Worm (Caenorhabditis elegans) whole organism, L4 larva: ENCODE measurements around the gene sng-1.

Source experiments
- D1046.2 ChIP-seq: fragments of 200-800 bp; sonication (Bioruptor generic); IDR thresholded peaks from 2 replicates; pipeline ENCODE4 v1.3.6; 2022; ENCODE audit warnings: missing genetic modification characterization, missing compliant biosample characterization
- F10B5.3 ChIP-seq: sonication (generic microtip); optimal IDR thresholded peaks from 2 replicates; lab custom pipeline; 2016; ENCODE audit warnings: mild to moderate bottlenecking, missing genetic modification characterization, missing compliant biosample characterization
- F26F4.8 ChIP-seq: fragments of 200-800 bp; sonication (Bioruptor generic); conservative IDR thresholded peaks from 2 replicates; pipeline ENCODE4 v1.3.6; 2022; ENCODE audit warnings: missing genetic modification characterization, missing compliant biosample characterization
- F49E8.2 ChIP-seq: sonication (generic microtip); optimal IDR thresholded peaks from 2 replicates; lab custom pipeline; 2016; ENCODE audit warnings: missing compliant biosample characterization, mild to moderate bottlenecking, missing genetic modification characterization, borderline replicate concordance
- T20F7.1 ChIP-seq: fragments of 200-800 bp; sonication (Bioruptor generic); optimal IDR thresholded peaks from 2 replicates; lab custom pipeline; 2018; ENCODE audit warnings: mild to moderate bottlenecking, missing genetic modification characterization, missing compliant biosample characterization
- Y48G9A.11 ChIP-seq: fragments of 200-800 bp; sonication (Bioruptor generic); IDR thresholded peaks from 2 replicates; pipeline ENCODE4 v1.3.6; 2022; ENCODE audit warnings: missing genetic modification reagents, missing genetic modification characterization, missing compliant biosample characterization
- ZK546.5 ChIP-seq, 2 experiments: sonication (generic microtip); optimal IDR thresholded peaks; 2 replicates each; lab custom pipeline; 2017; ENCODE audit warnings: missing biosample characterization in 2 of 2, missing genetic modification characterization in 2 of 2
- arid-1 ChIP-seq: fragments of 200-800 bp; sonication (Bioruptor generic); conservative IDR thresholded peaks from 2 replicates; pipeline ENCODE4 v1.3.6; 2022; ENCODE audit warnings: missing genetic modification reagents, missing genetic modification characterization, missing compliant biosample characterization
- attf-4 ChIP-seq: sonication (generic microtip); optimal IDR thresholded peaks from 3 replicates; lab custom pipeline; 2017; ENCODE audit warnings: missing biosample characterization, missing genetic modification characterization
- ceh-20 ChIP-seq: fragments of 200-800 bp; sonication (Bioruptor generic); IDR thresholded peaks from 2 replicates; pipeline ENCODE4 v1.3.6; 2022; ENCODE audit warnings: missing genetic modification reagents, missing genetic modification characterization, missing compliant biosample characterization
- ceh-28 ChIP-seq: fragments of 150-350 bp; optimal IDR thresholded peaks from 2 replicates; lab custom pipeline; 2014; ENCODE audit warnings: missing biosample characterization, missing genetic modification reagents, missing genetic modification characterization
- ceh-44 ChIP-seq: fragments of 200-800 bp; sonication (Bioruptor generic); IDR thresholded peaks from 2 replicates; pipeline ENCODE4 v1.3.6; 2022; ENCODE audit warnings: missing genetic modification reagents, missing genetic modification characterization, missing compliant biosample characterization
- ctbp-1 ChIP-seq: fragments of 200-800 bp; sonication (Bioruptor generic); IDR thresholded peaks from 2 replicates; pipeline ENCODE4 v1.3.6; 2022; ENCODE audit warnings: missing genetic modification reagents, missing genetic modification characterization, missing compliant biosample characterization
- daf-16 ChIP-seq, 3 experiments: sonication (generic microtip); optimal IDR thresholded peaks; 2 replicates each; lab custom pipeline; 2016 to 2017; ENCODE audit warnings: missing genetic modification characterization in 3 of 3, missing genetic modification reagents in 3 of 3, mild to moderate bottlenecking in 2 of 3, missing compliant biosample characterization in 2 of 3, missing biosample characterization in 1 of 3, moderate library complexity in 1 of 3
- dmd-6 ChIP-seq: fragments of 200-800 bp; sonication (Bioruptor generic); IDR thresholded peaks from 2 replicates; pipeline ENCODE4 v1.3.6; 2022; ENCODE audit warnings: missing genetic modification reagents, missing genetic modification characterization, missing compliant biosample characterization
- dmd-9 ChIP-seq: fragments of 200-800 bp; sonication (Bioruptor generic); IDR thresholded peaks from 2 replicates; pipeline ENCODE4 v1.3.6; 2022; ENCODE audit warnings: missing genetic modification reagents, missing genetic modification characterization, missing compliant biosample characterization
- egl-27 ChIP-seq: sonication (generic microtip); optimal IDR thresholded peaks from 3 replicates; lab custom pipeline; 2017; ENCODE audit warnings: missing biosample characterization, missing genetic modification reagents, missing genetic modification characterization
- egl-43 ChIP-seq: fragments of 200-800 bp; sonication (Bioruptor generic); IDR thresholded peaks from 2 replicates; pipeline ENCODE4 v1.3.6; 2022; ENCODE audit warnings: missing genetic modification reagents, missing genetic modification characterization, missing compliant biosample characterization
- fkh-10 ChIP-seq: fragments of 150-350 bp; optimal IDR thresholded peaks from 2 replicates; lab custom pipeline; 2014; ENCODE audit warnings: missing biosample characterization, missing genetic modification reagents, missing genetic modification characterization
- fos-1 ChIP-seq: fragments of 150-350 bp; optimal IDR thresholded peaks from 2 replicates; lab custom pipeline; 2014; ENCODE audit warnings: missing biosample characterization, missing genetic modification characterization
- hlh-11 ChIP-seq: fragments of 200-800 bp; sonication (Bioruptor generic); optimal IDR thresholded peaks from 2 replicates; lab custom pipeline; 2018; ENCODE audit warnings: mild to moderate bottlenecking, missing genetic modification characterization, missing compliant biosample characterization
- jun-1 ChIP-seq: fragments of 150-350 bp; optimal IDR thresholded peaks from 2 replicates; lab custom pipeline; 2014; ENCODE audit warnings: missing biosample characterization, missing genetic modification reagents, missing genetic modification characterization
- lin-29 ChIP-seq: fragments of 200-800 bp; sonication (Bioruptor generic); IDR thresholded peaks from 2 replicates; pipeline ENCODE4 v1.3.6; 2022; ENCODE audit warnings: missing genetic modification reagents, missing genetic modification characterization, missing compliant biosample characterization
- lin-38 ChIP-seq: fragments of 200-800 bp; sonication (Bioruptor generic); IDR thresholded peaks from 2 replicates; pipeline ENCODE4 v1.3.6; 2022; ENCODE audit warnings: missing genetic modification reagents, missing genetic modification characterization, missing compliant biosample characterization
- lin-39 ChIP-seq: fragments of 150-350 bp; optimal IDR thresholded peaks from 2 replicates; lab custom pipeline; 2014; ENCODE audit warnings: missing biosample characterization, missing genetic modification reagents, missing genetic modification characterization
- lir-3 ChIP-seq: sonication (generic microtip); optimal IDR thresholded peaks from 2 replicates; lab custom pipeline; 2016; ENCODE audit warnings: mild to moderate bottlenecking, missing genetic modification characterization, missing compliant biosample characterization
- madf-9 ChIP-seq: fragments of 200-800 bp; sonication (Bioruptor generic); conservative IDR thresholded peaks from 2 replicates; pipeline ENCODE4 v1.3.6; 2022; ENCODE audit warnings: missing genetic modification reagents, missing genetic modification characterization, missing compliant biosample characterization
- mxl-3 ChIP-seq: fragments of 200-800 bp; sonication (Bioruptor generic); optimal IDR thresholded peaks from 2 replicates; lab custom pipeline; 2018; ENCODE audit warnings: mild to moderate bottlenecking, missing genetic modification characterization, missing compliant biosample characterization
- nhr-11 ChIP-seq: fragments of 150-350 bp; optimal IDR thresholded peaks from 2 replicates; lab custom pipeline; 2014; ENCODE audit warnings: missing biosample characterization, missing genetic modification characterization
- nhr-25 ChIP-seq: sonication (generic microtip); optimal IDR thresholded peaks from 2 replicates; lab custom pipeline; 2017; ENCODE audit warnings: missing genetic modification characterization, mild to moderate bottlenecking, missing compliant biosample characterization, antibody characterized with exemption, moderate library complexity, borderline replicate concordance; ENCODE audit not compliant: insufficient read depth
- nhr-28 ChIP-seq: fragments of 150-350 bp; optimal IDR thresholded peaks from 2 replicates; lab custom pipeline; 2014; ENCODE audit warnings: missing biosample characterization, missing genetic modification characterization
- nhr-41 ChIP-seq: fragments of 200-800 bp; sonication (Bioruptor generic); IDR thresholded peaks from 2 replicates; pipeline ENCODE4 v1.3.6; 2022; ENCODE audit warnings: missing genetic modification reagents, missing genetic modification characterization, missing compliant biosample characterization
- pqm-1 ChIP-seq: sonication (generic microtip); optimal IDR thresholded peaks from 2 replicates; lab custom pipeline; 2017; ENCODE audit warnings: missing biosample characterization, missing genetic modification characterization
- sdz-12 ChIP-seq: fragments of 200-800 bp; sonication (Bioruptor generic); optimal IDR thresholded peaks from 2 replicates; lab custom pipeline; 2018; ENCODE audit warnings: mild to moderate bottlenecking, missing genetic modification characterization, missing compliant biosample characterization
- snpc-4 ChIP-seq: fragments of 150-350 bp; optimal IDR thresholded peaks from 2 replicates; lab custom pipeline; 2014; ENCODE audit warnings: missing biosample characterization, missing genetic modification characterization
- spr-1 ChIP-seq: sonication (generic microtip); optimal IDR thresholded peaks from 2 replicates; lab custom pipeline; 2016; ENCODE audit warnings: mild to moderate bottlenecking, missing genetic modification characterization, missing compliant biosample characterization
- spr-3 ChIP-seq: fragments of 200-800 bp; sonication (Bioruptor generic); optimal IDR thresholded peaks from 2 replicates; lab custom pipeline; 2018; ENCODE audit warnings: mild to moderate bottlenecking, missing genetic modification characterization, missing compliant biosample characterization
- tag-97 ChIP-seq: fragments of 200-800 bp; sonication (Bioruptor generic); IDR thresholded peaks from 2 replicates; pipeline ENCODE4 v1.3.6; 2022; ENCODE audit warnings: missing genetic modification characterization, missing compliant biosample characterization
- unc-130 ChIP-seq: sonication (generic microtip); optimal IDR thresholded peaks from 2 replicates; lab custom pipeline; 2016; ENCODE audit warnings: missing genetic modification reagents, missing genetic modification characterization, missing compliant biosample characterization
- ztf-7 ChIP-seq: fragments of 150-350 bp; optimal IDR thresholded peaks from 2 replicates; lab custom pipeline; 2014; ENCODE audit warnings: missing biosample characterization, missing genetic modification characterization

sng-1 gene

ce11 chrX:7306434-7306833, 21.0 kb upstream of the sng-1 start (continued):
- TF ChIP-seq lin-38 = no peak
- TF ChIP-seq dmd-6 (GFP tag; lab: Robert Waterston, UW) = peak; percentile 72
- TF ChIP-seq T20F7.1 (GFP tag; lab: Kevin White, UChicago) = no peak
- TF ChIP-seq pqm-1 = no peak
- no peak for TF ChIP-seq lir-3 (tag; lab: Kevin White, UChicago)
- TF ChIP-seq madf-9 (GFP tag; lab: Robert Waterston, UW) = no peak
- no peak for TF ChIP-seq nhr-41 (GFP tag; lab: Robert Waterston, UW)
- 0 out of 2 replicates have a peak, but pooled peaks have one; percentile 50 for TF ChIP-seq ceh-20
- TF ChIP-seq mxl-3 = peak; percentile 69
- no peak for TF ChIP-seq arid-1
- TF ChIP-seq D1046.2 (GFP tag; lab: Robert Waterston, UW) = no peak
- TF ChIP-seq nhr-25 = peak; percentile 60
- no peak for TF ChIP-seq egl-27 (tag; lab: Kevin White, UChicago)
- TF ChIP-seq F49E8.2 (tag; lab: Kevin White, UChicago) = no peak
- TF ChIP-seq ceh-44 (GFP tag; lab: Robert Waterston, UW) = no peak
- TF ChIP-seq snpc-4 = no peak
- TF ChIP-seq lin-29 (GFP tag; lab: Robert Waterston, UW) = no peak
- TF ChIP-seq jun-1 (tag; lab: Kevin White, UChicago) = no peak
- TF ChIP-seq ctbp-1 (GFP tag; lab: Robert Waterston, UW) = no peak
- TF ChIP-seq attf-4 (tag; lab: Kevin White, UChicago) = no peak
- TF ChIP-seq, all 104 proteins: peak for 20

- TF ChIP-seq unc-130 (GFP tag; lab: Kevin White, UChicago) (no peak), lin-39 (tag; lab: Kevin White, UChicago) (no peak), daf-16 (GFP tag; optimal IDR thresholded peaks at IDR 0.05; lab: Kevin White, UChicago) (no peak), daf-16 (tag; optimal IDR thresholded peaks at IDR 0.05; lab: Kevin White, UChicago) (peak; percentile 22)
- TF ChIP-seq, all 104 proteins: peak for 1
These were observed 17.6 kb upstream of the sng-1 start, which contains the start of the genes his-38 and his-40 for ce11 chrX:7309775-7310174. Gene his-38, minus strand, starts transcription at chrX:7309875. Gene his-40, plus strand, starts transcription at chrX:7310110.

ce11 chrX:7311870-7312269, 15.5 kb upstream of the sng-1 start:
- TF ChIP-seq fos-1 (tag; lab: Kevin White, UChicago) (no peak), hlh-11 (tag; lab: Kevin White, UChicago) (no peak), F10B5.3 (tag; lab: Kevin White, UChicago) (no peak), ZK546.5 (tag; optimal IDR thresholded peaks at IDR 0.05; lab: Kevin White, UChicago) (no peak), nhr-11 (no peak), sdz-12 (GFP tag; lab: Kevin White, UChicago) (no peak), Y48G9A.11 (no peak), spr-1 (tag; lab: Kevin White, UChicago) (no peak), egl-43 (GFP tag; lab: Robert Waterston, UW) (no peak), D1046.2 (GFP tag; lab: Robert Waterston, UW) (no peak), attf-4 (tag; lab: Kevin White, UChicago) (no peak), ceh-28 (tag; lab: Kevin White, UChicago) (no peak), spr-3 (GFP tag; lab: Kevin White, UChicago) (no peak), nhr-28 (no peak), dmd-9 (GFP tag; lab: Robert Waterston, UW) (no peak), F26F4.8 (no peak), fkh-10 (no peak), lin-38 (no peak), tag-97 (GFP tag; lab: Robert Waterston, UW) (no peak), ztf-7 (tag; lab: Kevin White, UChicago) (no peak)
- TF ChIP-seq, all 104 proteins: peak for 0
